Fruit fly (Drosophila melanogaster) whole organism, embryonic: Measurements from ENCODE around the gene CG7296.

Source experiments
- Awh ChIP-seq: fragments of 200-800 bp; sonication (Bioruptor generic); IDR thresholded peaks from 2 replicates; pipeline ENCODE4, ENCODE4 v1.3.6; 2022; ENCODE audit warnings: missing biosample characterization, missing genetic modification characterization
- B-H2 ChIP-seq: fragments of 200-800 bp; sonication (Bioruptor generic); optimal IDR thresholded peaks from 2 replicates; lab custom pipeline; 2018; ENCODE audit warnings: missing biosample characterization, mild to moderate bottlenecking, missing genetic modification characterization
- Bdp1 ChIP-seq: fragments of 200-800 bp; sonication (Bioruptor generic); optimal IDR thresholded peaks from 3 replicates; lab custom pipeline; 2016; ENCODE audit warnings: missing biosample characterization, missing genetic modification characterization
- CG10654 ChIP-seq: fragments of 200-800 bp; sonication (Bioruptor generic); optimal IDR thresholded peaks from 2 replicates; lab custom pipeline; 2016; ENCODE audit warnings: missing biosample characterization, missing genetic modification characterization
- CG10979 ChIP-seq: fragments of 200-800 bp; sonication (Bioruptor generic); optimal IDR thresholded peaks from 2 replicates; lab custom pipeline; 2018; ENCODE audit warnings: missing biosample characterization, mild to moderate bottlenecking, missing genetic modification characterization, moderate library complexity
- CG11504 ChIP-seq: fragments of 200-800 bp; sonication (Bioruptor generic); optimal IDR thresholded peaks from 3 replicates; lab custom pipeline; 2019; ENCODE audit warnings: missing biosample characterization, mild to moderate bottlenecking, missing genetic modification characterization, moderate library complexity
- CG12236 ChIP-seq: fragments of 200-800 bp; sonication (Bioruptor generic); optimal IDR thresholded peaks from 2 replicates; lab custom pipeline; 2016; ENCODE audit warnings: missing biosample characterization, missing genetic modification characterization
- CG14014 ChIP-seq: fragments of 200-800 bp; sonication (Bioruptor generic); IDR thresholded peaks from 2 replicates; pipeline ENCODE4 v1.3.6; 2022; ENCODE audit warnings: missing biosample characterization, missing genetic modification characterization
- CG15011 ChIP-seq: fragments of 200-800 bp; sonication (Bioruptor generic); optimal IDR thresholded peaks from 3 replicates; lab custom pipeline; 2018; ENCODE audit warnings: missing biosample characterization, mild to moderate bottlenecking, missing genetic modification characterization
- CG17802 ChIP-seq: fragments of 200-800 bp; sonication (Bioruptor generic); optimal IDR thresholded peaks from 2 replicates; lab custom pipeline; 2018; ENCODE audit warnings: missing biosample characterization, mild to moderate bottlenecking, missing genetic modification characterization, moderate library complexity
- CG18011 ChIP-seq: fragments of 200-800 bp; sonication (Bioruptor generic); optimal IDR thresholded peaks from 2 replicates; lab custom pipeline; 2017; ENCODE audit warnings: missing biosample characterization, missing genetic modification characterization, mild to moderate bottlenecking, moderate library complexity, missing genotype
- CG30020 ChIP-seq: fragments of 200-800 bp; optimal IDR thresholded peaks from 2 replicates; lab custom pipeline; 2019; ENCODE audit warnings: missing biosample characterization, mild to moderate bottlenecking, missing genetic modification characterization, moderate library complexity
- CG5180 ChIP-seq: fragments of 200-800 bp; sonication (Bioruptor generic); optimal IDR thresholded peaks from 3 replicates; lab custom pipeline; 2017; ENCODE audit warnings: missing biosample characterization, missing genetic modification characterization, mild to moderate bottlenecking, moderate library complexity, missing genetic modification reagents
- CG7745 ChIP-seq: fragments of 200-800 bp; sonication (Bioruptor generic); optimal IDR thresholded peaks from 2 replicates; lab custom pipeline; 2018; ENCODE audit warnings: missing biosample characterization, mild to moderate bottlenecking, missing genetic modification characterization, moderate library complexity
- CG9817 ChIP-seq: fragments of 200-800 bp; sonication (Bioruptor generic); optimal IDR thresholded peaks from 2 replicates; lab custom pipeline; 2018; ENCODE audit warnings: missing biosample characterization, mild to moderate bottlenecking, missing genetic modification characterization, moderate library complexity
- CG9932 ChIP-seq: fragments of 200-800 bp; sonication (Bioruptor generic); IDR thresholded peaks from 2 replicates; pipeline ENCODE4 v1.3.6; 2022; ENCODE audit warnings: missing biosample characterization, missing genetic modification characterization
- Chrac-16 ChIP-seq: fragments of 200-800 bp; sonication (Bioruptor generic); optimal IDR thresholded peaks from 3 replicates; lab custom pipeline; 2016; ENCODE audit warnings: missing biosample characterization, missing genetic modification characterization
- D ChIP-seq, 2 experiments: fragments of 200-800 bp in 1 of 2; fragments of >200 bp in 1 of 2; sonication (Bioruptor generic) in 1 of 2; optimal IDR thresholded peaks; 2 replicates in 1 of 2; 3 replicates in 1 of 2; lab custom pipeline; 2017; ENCODE audit warnings: mild to moderate bottlenecking in 1 of 2, missing biosample characterization in 1 of 2, missing genetic modification characterization in 1 of 2, missing genetic modification reagents in 1 of 2
- HmgZ ChIP-seq: fragments of 200-800 bp; sonication (Bioruptor generic); optimal IDR thresholded peaks from 2 replicates; lab custom pipeline; 2018; ENCODE audit warnings: missing biosample characterization, mild to moderate bottlenecking, missing genetic modification characterization
- Kr ChIP-seq: fragments of 200-800 bp; sonication (Bioruptor generic); optimal IDR thresholded peaks from 2 replicates; lab custom pipeline; 2017; ENCODE audit warnings: missing biosample characterization, mild to moderate bottlenecking, missing genetic modification characterization
- NC2α ChIP-seq: fragments of 200-800 bp; sonication (Bioruptor generic); optimal IDR thresholded peaks from 2 replicates; lab custom pipeline; 2016; ENCODE audit warnings: missing biosample characterization, missing genetic modification characterization
- Neu2 ChIP-seq: fragments of 200-800 bp; sonication (Bioruptor generic); optimal IDR thresholded peaks from 3 replicates; lab custom pipeline; 2016; ENCODE audit warnings: missing biosample characterization, missing genetic modification characterization, borderline replicate concordance
- ab ChIP-seq: fragments of 200-800 bp; sonication (Bioruptor generic); optimal IDR thresholded peaks from 2 replicates; lab custom pipeline; 2016; ENCODE audit warnings: missing biosample characterization, missing genetic modification characterization
- ara ChIP-seq: fragments of 200-800 bp; sonication (Bioruptor generic); IDR thresholded peaks from 2 replicates; pipeline ENCODE4 v1.3.6; 2022; ENCODE audit warnings: missing biosample characterization, missing genetic modification characterization
- btn ChIP-seq: fragments of 200-800 bp; sonication (Bioruptor generic); optimal IDR thresholded peaks from 2 replicates; lab custom pipeline; 2016; ENCODE audit warnings: missing biosample characterization, missing genetic modification characterization
- crol ChIP-seq: fragments of 200-800 bp; sonication (Bioruptor generic); IDR thresholded peaks from 2 replicates; pipeline ENCODE4 v1.3.6; 2022; ENCODE audit warnings: missing biosample characterization, missing genetic modification characterization
- da ChIP-seq: fragments of 200-800 bp; sonication (Bioruptor generic); optimal IDR thresholded peaks from 2 replicates; lab custom pipeline; 2016; ENCODE audit warnings: missing biosample characterization, missing genetic modification characterization
- disco-r ChIP-seq: fragments of 200-800 bp; sonication (Bioruptor generic); optimal IDR thresholded peaks from 2 replicates; lab custom pipeline; 2016; ENCODE audit warnings: missing biosample characterization, missing genetic modification characterization
- ewg ChIP-seq: fragments of 200-800 bp; sonication (Bioruptor generic); optimal IDR thresholded peaks from 3 replicates; lab custom pipeline; 2017; ENCODE audit warnings: mild to moderate bottlenecking, missing biosample characterization, missing genetic modification reagents, missing genetic modification characterization
- ftz-f1 ChIP-seq: fragments of 200-800 bp; sonication (Bioruptor generic); optimal IDR thresholded peaks from 2 replicates; lab custom pipeline; 2016; ENCODE audit warnings: missing biosample characterization, missing genetic modification characterization
- gcm ChIP-seq: fragments of 200-800 bp; sonication (Bioruptor generic); optimal IDR thresholded peaks from 2 replicates; lab custom pipeline; 2019; ENCODE audit warnings: missing biosample characterization, mild to moderate bottlenecking, missing genetic modification characterization, moderate library complexity
- hb ChIP-seq: fragments of 200-800 bp; sonication (Bioruptor generic); IDR thresholded peaks from 3 replicates; pipeline ENCODE4 v1.3.6; 2022; ENCODE audit warnings: missing biosample characterization, missing genetic modification characterization; ENCODE audit not compliant: partially characterized antibody
- hbn ChIP-seq: fragments of 200-800 bp; sonication (Bioruptor generic); IDR thresholded peaks from 2 replicates; pipeline ENCODE4 v1.3.6; 2022; ENCODE audit warnings: missing biosample characterization, missing genetic modification characterization; ENCODE audit not compliant: partially characterized antibody
- lmd ChIP-seq: fragments of 200-800 bp; sonication (Bioruptor generic); IDR thresholded peaks from 2 replicates; pipeline ENCODE4 v1.3.6; 2022; ENCODE audit warnings: missing biosample characterization, missing genetic modification characterization
- lola ChIP-seq, 3 experiments: fragments of >200 bp in 2 of 3; fragments of 200-800 bp in 1 of 3; sonication (Bioruptor generic) in 1 of 3; optimal IDR thresholded peaks; 2 replicates each; lab custom pipeline; 2017 to 2019; ENCODE audit warnings: missing biosample characterization in 3 of 3, missing genetic modification characterization in 3 of 3, mild to moderate bottlenecking in 1 of 3, moderate library complexity in 1 of 3
- luna ChIP-seq: fragments of 200-800 bp; sonication (Bioruptor generic); optimal IDR thresholded peaks from 2 replicates; lab custom pipeline; 2016; ENCODE audit warnings: missing biosample characterization, missing genetic modification characterization
- odd ChIP-seq: fragments of 200-800 bp; sonication (Bioruptor generic); optimal IDR thresholded peaks from 2 replicates; lab custom pipeline; 2017; ENCODE audit warnings: missing biosample characterization, mild to moderate bottlenecking, missing genetic modification characterization
- phol ChIP-seq: fragments of 200-800 bp; sonication (Bioruptor generic); optimal IDR thresholded peaks from 3 replicates; lab custom pipeline; 2018; ENCODE audit warnings: missing biosample characterization, mild to moderate bottlenecking, missing genetic modification characterization, moderate library complexity
- salm ChIP-seq: fragments of 200-800 bp; sonication (Bioruptor generic); optimal IDR thresholded peaks from 2 replicates; lab custom pipeline; 2018; ENCODE audit warnings: missing biosample characterization, mild to moderate bottlenecking, missing genetic modification characterization
- sd ChIP-seq: fragments of 200-800 bp; sonication (Bioruptor generic); optimal IDR thresholded peaks from 3 replicates; lab custom pipeline; 2018; ENCODE audit warnings: missing biosample characterization, mild to moderate bottlenecking, missing genetic modification characterization, moderate library complexity
- stwl ChIP-seq: fragments of 200-800 bp; sonication (Bioruptor generic); optimal IDR thresholded peaks from 3 replicates; lab custom pipeline; 2018; ENCODE audit warnings: missing biosample characterization, mild to moderate bottlenecking, missing genetic modification characterization, moderate library complexity
- sug ChIP-seq: fragments of 200-800 bp; optimal IDR thresholded peaks from 2 replicates; lab custom pipeline; 2019; ENCODE audit warnings: missing biosample characterization, mild to moderate bottlenecking, missing genetic modification characterization, moderate library complexity
- tgo ChIP-seq: fragments of 200-800 bp; sonication (Bioruptor generic); IDR thresholded peaks from 3 replicates; pipeline ENCODE4 v1.3.6; 2022; ENCODE audit warnings: missing biosample characterization, missing genetic modification characterization
- tin ChIP-seq: fragments of 200-800 bp; sonication (Bioruptor generic); optimal IDR thresholded peaks from 3 replicates; lab custom pipeline; 2016; ENCODE audit warnings: missing biosample characterization, missing genetic modification characterization
- unc-4 ChIP-seq: fragments of 200-800 bp; sonication (Bioruptor generic); IDR thresholded peaks from 2 replicates; pipeline ENCODE4 v1.3.6; 2022; ENCODE audit warnings: missing biosample characterization, missing genetic modification characterization; ENCODE audit not compliant: partially characterized antibody
- vvl ChIP-seq: fragments of 200-800 bp; sonication (Bioruptor generic); IDR thresholded peaks from 2 replicates; pipeline ENCODE4 v1.3.6; 2022; ENCODE audit warnings: missing biosample characterization, missing genetic modification characterization
- wor ChIP-seq: fragments of 200-800 bp; sonication (Bioruptor generic); IDR thresholded peaks from 2 replicates; pipeline ENCODE4 v1.3.6; 2022; ENCODE audit warnings: missing biosample characterization, missing genetic modification characterization

CG7296 gene

dm6 chr2L:10721535-10721934, 34.7 kb upstream of the CG7296 start (continued):
- peak; percentile 36 for TF ChIP-seq CG11504 (tag; lab: Kevin White, UChicago)
- TF ChIP-seq, all 482 proteins: peak for 4

DNA sequence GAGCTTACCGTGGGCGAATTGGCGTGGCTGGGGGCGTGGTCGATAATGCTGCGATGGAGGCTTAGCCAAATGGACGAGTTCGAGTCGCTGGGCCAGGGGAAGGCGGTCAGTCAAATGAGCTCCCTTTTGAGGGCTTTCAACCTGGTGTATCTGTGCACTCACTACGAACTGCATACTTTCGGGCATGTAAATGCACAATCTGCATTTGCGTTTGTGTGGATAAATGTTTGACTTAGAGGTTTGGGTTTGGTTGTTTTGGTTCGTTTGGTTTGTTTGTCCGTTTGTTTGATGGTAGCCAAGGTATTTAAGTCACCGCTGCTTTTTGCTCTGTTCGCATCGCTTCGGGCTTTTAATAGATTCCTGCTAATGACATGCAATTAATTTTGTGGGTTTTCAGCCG, 24.4 kb upstream of the CG7296 start:
- TF ChIP-seq lola (GFP tag; optimal IDR thresholded peaks at IDR 0.05; lab: Kevin White, UChicago) (no peak), vvl (no peak), phol (tag; lab: Kevin White, UChicago) (no peak), hb (GFP tag; lab: Robert Waterston, UW) (0 out of 3 replicates have a peak, but pooled peaks have one; percentile 19), CG9932 (GFP tag; lab: Robert Waterston, UW) (no peak), lmd (GFP tag; lab: Robert Waterston, UW) (0 out of 2 replicates have a peak, but pooled peaks have one; percentile 19), CG12236 (GFP tag; lab: Kevin White, UChicago) (no peak), tgo (no peak), tin (no peak), unc-4 (no peak), Bdp1 (GFP tag; lab: Kevin White, UChicago) (no peak), D (optimal IDR thresholded peaks at IDR 0.05; lab: Kevin White, UChicago) (no peak), D (GFP tag; optimal IDR thresholded peaks at IDR 0.05; lab: Kevin White, UChicago) (no peak), luna (no peak), B-H2 (GFP tag; lab: Kevin White, UChicago) (no peak), CG14014 (GFP tag; lab: Robert Waterston, UW) (no peak), ara (GFP tag; lab: Robert Waterston, UW) (no peak), Neu2 (no peak), gcm (GFP tag; lab: Kevin White, UChicago) (no peak), Kr (GFP tag; lab: Kevin White, UChicago) (no peak), ab (GFP tag; lab: Kevin White, UChicago) (no peak), crol (GFP tag; lab: Robert Waterston, UW) (peak; percentile 37; the same call in 1 of the 2 replicates), CG10979 (tag; lab: Kevin White, UChicago) (no peak), salm (tag; lab: Kevin White, UChicago) (no peak), CG5180 (peak; percentile 93), ewg (GFP tag; lab: Kevin White, UChicago) (no peak), sug (no peak), Chrac-16 (GFP tag; lab: Kevin White, UChicago) (no peak), disco-r (no peak)

DNA sequence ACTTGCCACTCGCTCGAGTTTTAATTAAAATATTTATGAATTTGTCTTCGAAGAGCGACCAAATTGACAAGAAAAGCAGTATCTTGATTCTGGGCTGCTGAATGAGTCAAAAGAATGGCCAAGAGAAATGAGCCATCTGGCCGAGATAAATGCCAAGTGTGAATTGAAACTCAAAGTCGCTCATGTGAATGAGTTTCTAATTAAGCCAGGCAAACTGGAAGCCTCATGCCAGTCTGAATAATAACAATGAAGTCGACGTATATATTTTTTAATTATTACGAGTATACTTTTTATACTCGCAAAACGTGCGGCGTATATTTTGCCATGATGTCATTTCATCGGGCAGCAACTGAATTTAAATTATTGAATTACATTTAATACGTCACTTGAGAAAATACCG, 22.5 kb upstream of the CG7296 start, which contains the start of gene Lip2:
Lip2 (minus strand) TSS at position 101 of the 400 bp plus-strand sequence.
- TF ChIP-seq CG18011 (GFP tag; lab: Kevin White, UChicago), result no peak
- TF ChIP-seq CG9817, result no peak
- no peak for TF ChIP-seq ftz-f1 (GFP tag; lab: Kevin White, UChicago)
- TF ChIP-seq CG30020, result no peak
- TF ChIP-seq CG10654 (GFP tag; lab: Kevin White, UChicago), result no peak
- no peak for TF ChIP-seq hbn (GFP tag; lab: Robert Waterston, UW)
- TF ChIP-seq CG17802 (tag; lab: Kevin White, UChicago), result no peak
- no peak for TF ChIP-seq HmgZ (tag; lab: Kevin White, UChicago)
- TF ChIP-seq wor (GFP tag; lab: Robert Waterston, UW), result no peak
- no peak for TF ChIP-seq btn
- TF ChIP-seq CG15011 (GFP tag; lab: Kevin White, UChicago), result no peak
- TF ChIP-seq stwl, result no peak
- no peak for TF ChIP-seq Awh
- no peak for TF ChIP-seq da
- TF ChIP-seq odd (GFP tag; lab: Kevin White, UChicago), result no peak
- no peak for TF ChIP-seq CG7745
- TF ChIP-seq NC2α, result no peak
- TF ChIP-seq sd (tag; lab: Kevin White, UChicago), result no peak
